Worm (Caenorhabditis elegans) whole organism, young adult: ENCODE data around the gene F45E10.2.

Experiments
- F23B12.7 ChIP-seq: sonication (generic microtip); optimal IDR thresholded peaks from 2 replicates; lab custom pipeline; 2017; ENCODE audit warnings: missing genetic modification characterization, mild to moderate bottlenecking, missing compliant biosample characterization, antibody characterized with exemption, moderate library complexity; ENCODE audit not compliant: insufficient read depth
- F33H1.4 ChIP-seq: fragments of 200-800 bp; sonication (Bioruptor generic); IDR thresholded peaks from 2 replicates; pipeline ENCODE4 v1.3.6; 2022; ENCODE audit warnings: missing genetic modification reagents, missing genetic modification characterization, missing compliant biosample characterization
- F39B2.1 ChIP-seq: fragments of 200-800 bp; sonication (Bioruptor generic); IDR thresholded peaks from 2 replicates; pipeline ENCODE4 v1.3.6; 2022; ENCODE audit warnings: missing genetic modification reagents, missing genetic modification characterization, missing compliant biosample characterization
- F52B5.7 ChIP-seq: sonication (generic microtip); optimal IDR thresholded peaks from 2 replicates; lab custom pipeline; 2016; ENCODE audit warnings: mild to moderate bottlenecking, missing genetic modification characterization, missing compliant biosample characterization
- F57A8.1 ChIP-seq: fragments of 200-800 bp; sonication (Bioruptor generic); optimal IDR thresholded peaks from 2 replicates; lab custom pipeline; 2018; ENCODE audit warnings: mild to moderate bottlenecking, missing genetic modification characterization, moderate library complexity, missing compliant biosample characterization
- K11D2.4 ChIP-seq: fragments of 200-800 bp; sonication (Bioruptor generic); IDR thresholded peaks from 2 replicates; pipeline ENCODE4 v1.3.6; 2022; ENCODE audit warnings: missing genetic modification reagents, missing genetic modification characterization, missing compliant biosample characterization
- K12H6.12 ChIP-seq: fragments of 200-800 bp; sonication (Bioruptor generic); optimal IDR thresholded peaks from 2 replicates; lab custom pipeline; 2018; ENCODE audit warnings: mild to moderate bottlenecking, missing genetic modification characterization, missing compliant biosample characterization
- Y53G8AR.9 ChIP-seq: fragments of 200-800 bp; sonication (Bioruptor generic); conservative IDR thresholded peaks from 2 replicates; pipeline ENCODE4 v1.3.6; 2022; ENCODE audit warnings: missing genetic modification reagents, missing genetic modification characterization, missing compliant biosample characterization
- aptf-2 ChIP-seq: fragments of 200-800 bp; sonication (Bioruptor generic); conservative IDR thresholded peaks from 2 replicates; pipeline ENCODE4 v1.3.6; 2022; ENCODE audit warnings: missing genetic modification reagents, missing genetic modification characterization, missing compliant biosample characterization
- aptf-3 ChIP-seq: fragments of 200-800 bp; sonication (Bioruptor generic); IDR thresholded peaks from 2 replicates; pipeline ENCODE4 v1.3.6; 2022; ENCODE audit warnings: missing genetic modification characterization, missing compliant biosample characterization
- athp-1 ChIP-seq: sonication (generic microtip); optimal IDR thresholded peaks from 2 replicates; lab custom pipeline; 2017; ENCODE audit warnings: mild to moderate bottlenecking, missing genetic modification characterization, missing compliant biosample characterization
- attf-5 ChIP-seq: fragments of 200-800 bp; sonication (Bioruptor generic); optimal IDR thresholded peaks from 2 replicates; lab custom pipeline; 2018; ENCODE audit warnings: mild to moderate bottlenecking, missing genetic modification characterization, missing compliant biosample characterization
- bed-1 ChIP-seq: fragments of 200-800 bp; sonication (Bioruptor generic); IDR thresholded peaks from 2 replicates; pipeline ENCODE4 v1.3.6; 2022; ENCODE audit warnings: missing genetic modification reagents, missing genetic modification characterization, missing compliant biosample characterization
- cebp-1 ChIP-seq, 2 experiments: fragments of 200-800 bp in 1 of 2; sonication (Bioruptor generic) in 1 of 2; sonication (generic microtip) in 1 of 2; IDR thresholded peaks in 1 of 2; optimal IDR thresholded peaks in 1 of 2; 2 replicates each; pipeline versions ENCODE4 v1.3.6 to Lab custom; 2017 to 2022; ENCODE audit warnings: missing compliant biosample characterization in 2 of 2, missing genetic modification characterization in 2 of 2, mild to moderate bottlenecking in 1 of 2, missing genetic modification reagents in 1 of 2, moderate library complexity in 1 of 2
- ceh-100 ChIP-seq: fragments of 200-800 bp; sonication (Bioruptor generic); IDR thresholded peaks from 2 replicates; pipeline ENCODE4 v1.3.6; 2022; ENCODE audit warnings: missing genetic modification reagents, missing genetic modification characterization, missing compliant biosample characterization
- ceh-27 ChIP-seq: fragments of 200-800 bp; sonication (Bioruptor generic); optimal IDR thresholded peaks from 2 replicates; lab custom pipeline; 2018; ENCODE audit warnings: mild to moderate bottlenecking, missing genetic modification characterization, moderate library complexity, missing compliant biosample characterization
- dox-1 ChIP-seq: fragments of 200-800 bp; sonication (Bioruptor generic); IDR thresholded peaks from 2 replicates; pipeline ENCODE4 v1.3.6; 2022; ENCODE audit warnings: missing genetic modification reagents, missing genetic modification characterization, missing compliant biosample characterization
- dpff-1 ChIP-seq: sonication (generic microtip); optimal IDR thresholded peaks from 2 replicates; lab custom pipeline; 2017; ENCODE audit warnings: mild to moderate bottlenecking, missing genetic modification characterization, missing compliant biosample characterization
- egl-44 ChIP-seq: fragments of 200-800 bp; sonication (Bioruptor generic); IDR thresholded peaks from 2 replicates; pipeline ENCODE4 v1.3.6; 2022; ENCODE audit warnings: missing genetic modification reagents, missing genetic modification characterization, missing compliant biosample characterization
- ets-4 ChIP-seq: fragments of 200-800 bp; sonication (Bioruptor generic); optimal IDR thresholded peaks from 2 replicates; lab custom pipeline; 2018; ENCODE audit warnings: mild to moderate bottlenecking, missing genetic modification characterization, missing compliant biosample characterization
- gei-17 ChIP-seq: fragments of 200-800 bp; sonication (Bioruptor generic); optimal IDR thresholded peaks from 2 replicates; lab custom pipeline; 2018; ENCODE audit warnings: mild to moderate bottlenecking, missing genetic modification characterization, missing compliant biosample characterization
- hmg-1.2 ChIP-seq: fragments of 200-800 bp; sonication (Bioruptor generic); IDR thresholded peaks from 2 replicates; pipeline ENCODE4 v1.3.6; 2022; ENCODE audit warnings: missing genetic modification reagents, missing genetic modification characterization, missing compliant biosample characterization
- let-607 ChIP-seq, 2 experiments: fragments of 200-800 bp in 1 of 2; sonication (Bioruptor generic) in 1 of 2; sonication (generic microtip) in 1 of 2; optimal IDR thresholded peaks; 2 replicates each; lab custom pipeline; 2016 to 2018; ENCODE audit warnings: mild to moderate bottlenecking in 2 of 2, missing compliant biosample characterization in 2 of 2, missing genetic modification characterization in 2 of 2, moderate library complexity in 2 of 2, missing genotype in 1 of 2
- lin-26 ChIP-seq: fragments of 200-800 bp; sonication (Bioruptor generic); IDR thresholded peaks from 2 replicates; pipeline ENCODE4 v1.3.6; 2022; ENCODE audit warnings: missing genetic modification reagents, missing genetic modification characterization, missing compliant biosample characterization
- lin-35 ChIP-seq, 3 experiments: fragments of 150-350 bp in 2 of 3; sonication (generic microtip) in 1 of 3; optimal IDR thresholded peaks; 2 replicates each; lab custom pipeline; 2014 to 2018; ENCODE audit warnings: missing biosample characterization in 3 of 3, missing genetic modification characterization in 3 of 3, missing genetic modification reagents in 3 of 3
- lin-54 ChIP-seq: fragments of 200-800 bp; sonication (Bioruptor generic); optimal IDR thresholded peaks from 2 replicates; lab custom pipeline; 2018; ENCODE audit warnings: mild to moderate bottlenecking, missing genetic modification characterization, missing compliant biosample characterization
- lir-1 ChIP-seq: fragments of 200-800 bp; sonication (Bioruptor generic); conservative IDR thresholded peaks from 2 replicates; pipeline ENCODE4 v1.3.6; 2022; ENCODE audit warnings: missing genetic modification reagents, missing genetic modification characterization, missing compliant biosample characterization
- madf-10 ChIP-seq: sonication (generic microtip); optimal IDR thresholded peaks from 2 replicates; lab custom pipeline; 2016; ENCODE audit warnings: mild to moderate bottlenecking, missing genetic modification characterization, missing compliant biosample characterization
- madf-3 ChIP-seq: fragments of 200-800 bp; sonication (Bioruptor generic); IDR thresholded peaks from 2 replicates; pipeline ENCODE4 v1.3.6; 2022; ENCODE audit warnings: missing genetic modification reagents, missing genetic modification characterization, missing compliant biosample characterization
- mcd-1 ChIP-seq: fragments of 200-800 bp; sonication (Bioruptor generic); IDR thresholded peaks from 2 replicates; pipeline ENCODE4 v1.3.6; 2022; ENCODE audit warnings: missing genetic modification reagents, missing genetic modification characterization, missing compliant biosample characterization
- nfya-1 ChIP-seq: sonication (generic microtip); optimal IDR thresholded peaks from 2 replicates; lab custom pipeline; 2017; ENCODE audit warnings: antibody characterized with exemption, missing compliant biosample characterization, missing genetic modification characterization, borderline replicate concordance; ENCODE audit not compliant: insufficient read depth
- nfya-2 ChIP-seq: fragments of 200-800 bp; sonication (Bioruptor generic); IDR thresholded peaks from 2 replicates; pipeline ENCODE4 v1.3.6; 2022; ENCODE audit warnings: missing genetic modification reagents, missing genetic modification characterization, missing compliant biosample characterization
- nhr-80 ChIP-seq: sonication (generic microtip); optimal IDR thresholded peaks from 2 replicates; lab custom pipeline; 2016; ENCODE audit warnings: missing genetic modification characterization, missing compliant biosample characterization
- pbrm-1 ChIP-seq: fragments of 200-800 bp; sonication (Bioruptor generic); IDR thresholded peaks from 2 replicates; pipeline ENCODE4 v1.3.6; 2022; ENCODE audit warnings: missing genetic modification reagents, missing genetic modification characterization, missing compliant biosample characterization
- pha-4 ChIP-seq: fragments of 150-350 bp; sonication (generic microtip); optimal IDR thresholded peaks from 2 replicates; lab custom pipeline; 2014; ENCODE audit warnings: missing biosample characterization, missing genetic modification reagents, missing genetic modification characterization
- rcor-1 ChIP-seq: fragments of 200-800 bp; sonication (Bioruptor generic); IDR thresholded peaks from 2 replicates; pipeline ENCODE4 v1.3.6; 2022; ENCODE audit warnings: missing genetic modification reagents, missing genetic modification characterization, missing compliant biosample characterization
- repo-1 ChIP-seq: sonication (generic microtip); optimal IDR thresholded peaks from 2 replicates; lab custom pipeline; 2017; ENCODE audit warnings: mild to moderate bottlenecking, missing genetic modification characterization, missing compliant biosample characterization
- snpc-1.1 ChIP-seq: sonication (generic microtip); optimal IDR thresholded peaks from 2 replicates; lab custom pipeline; 2017; ENCODE audit warnings: missing genetic modification characterization, mild to moderate bottlenecking, missing compliant biosample characterization, antibody characterized with exemption, moderate library complexity, missing genotype, missing genetic modification reagents; ENCODE audit not compliant: insufficient read depth
- snpc-1.3 ChIP-seq: sonication (generic microtip); optimal IDR thresholded peaks from 2 replicates; lab custom pipeline; 2017; ENCODE audit warnings: missing genetic modification characterization, mild to moderate bottlenecking, missing compliant biosample characterization, antibody characterized with exemption, moderate library complexity, missing genotype, missing genetic modification reagents; ENCODE audit not compliant: insufficient read depth
- sptf-2 ChIP-seq: fragments of 200-800 bp; sonication (Bioruptor generic); optimal IDR thresholded peaks from 2 replicates; lab custom pipeline; 2018; ENCODE audit warnings: mild to moderate bottlenecking, missing genetic modification characterization, missing compliant biosample characterization
- zfh-2 ChIP-seq: fragments of 200-800 bp; sonication (Bioruptor generic); conservative IDR thresholded peaks from 2 replicates; pipeline ENCODE4 v1.3.6; 2022; ENCODE audit warnings: missing genetic modification reagents, missing genetic modification characterization, missing compliant biosample characterization
- ztf-18 ChIP-seq: sonication (generic microtip); optimal IDR thresholded peaks from 2 replicates; lab custom pipeline; 2016; ENCODE audit warnings: missing genotype, mild to moderate bottlenecking, missing genetic modification characterization, missing compliant biosample characterization
- ztf-22 ChIP-seq: fragments of 200-800 bp; sonication (Bioruptor generic); optimal IDR thresholded peaks from 2 replicates; lab custom pipeline; 2018; ENCODE audit warnings: mild to moderate bottlenecking, missing genetic modification characterization, moderate library complexity, missing compliant biosample characterization
- ztf-26 ChIP-seq: sonication (generic microtip); optimal IDR thresholded peaks from 2 replicates; lab custom pipeline; 2017; ENCODE audit warnings: missing genetic modification characterization, missing compliant biosample characterization
- ztf-28 ChIP-seq: fragments of 200-800 bp; sonication (Bioruptor generic); IDR thresholded peaks from 2 replicates; pipeline ENCODE4 v1.3.6; 2022; ENCODE audit warnings: missing genetic modification reagents, missing genetic modification characterization, missing compliant biosample characterization
- ztf-6 ChIP-seq: fragments of 200-800 bp; sonication (Bioruptor generic); IDR thresholded peaks from 2 replicates; pipeline ENCODE4 v1.3.6; 2022; ENCODE audit warnings: missing genetic modification reagents, missing genetic modification characterization, missing compliant biosample characterization

F45E10.2 gene

ce11 chrII:11042878-11043331 is 12.2 kb downstream of the F45E10.2 start (continued):
- TF ChIP-seq nfya-1 (tag; lab: Kevin White, UChicago) (no peak), egl-44 (GFP tag; lab: Robert Waterston, UW) (0 out of 2 replicates have a peak, but pooled peaks have one; percentile 60), bed-1 (GFP tag; lab: Robert Waterston, UW) (no peak), Y53G8AR.9 (0 out of 2 replicates have a peak, but pooled peaks have one; percentile 50), madf-3 (GFP tag; lab: Robert Waterston, UW) (no peak), nfya-2 (GFP tag; lab: Robert Waterston, UW) (no peak), ets-4 (peak; percentile 16), snpc-1.3 (tag; lab: Kevin White, UChicago) (peak; percentile 21), pha-4 (tag; lab: Kevin White, UChicago) (no peak), F39B2.1 (no peak), let-607 (tag; optimal IDR thresholded peaks at IDR 0.05; lab: Kevin White, UChicago) (peak; percentile 9 to 14), dpff-1 (no peak), F33H1.4 (GFP tag; lab: Robert Waterston, UW) (no peak), lin-35 (GFP tag; optimal IDR thresholded peaks at IDR 0.05; lab: Kevin White, UChicago) (peak in 1 of 3 experiments; percentile 7), zfh-2 (GFP tag; lab: Robert Waterston, UW) (peak; percentile 96), mcd-1 (GFP tag; lab: Robert Waterston, UW) (peak; percentile 64), nhr-80 (tag; lab: Kevin White, UChicago) (peak; percentile 93), dox-1 (GFP tag; lab: Robert Waterston, UW) (peak; percentile 70), rcor-1 (GFP tag; lab: Robert Waterston, UW) (peak; percentile 23; the same call in 1 of the 2 replicates), hmg-1.2 (GFP tag; lab: Robert Waterston, UW) (peak; percentile 56), ztf-6 (no peak), cebp-1 (GFP tag; IDR thresholded peaks at IDR 0.05; lab: Robert Waterston, UW) (no peak), cebp-1 (tag; optimal IDR thresholded peaks at IDR 0.05; lab: Kevin White, UChicago) (peak; percentile 80), F52B5.7 (tag; lab: Kevin White, UChicago) (no peak), K12H6.12 (peak; percentile 74), sptf-2 (no peak), F57A8.1 (no peak), lin-54 (GFP tag; lab: Kevin White, UChicago) (peak; percentile 34), ztf-26 (peak; percentile 22), ceh-100 (no peak; the same call in 1 of the 2 replicates), F23B12.7 (tag; lab: Kevin White, UChicago) (peak; percentile 29), repo-1 (tag; lab: Kevin White, UChicago) (no peak), madf-10 (tag; lab: Kevin White, UChicago) (peak; percentile 26), aptf-2 (GFP tag; lab: Robert Waterston, UW) (no peak), lir-1 (GFP tag; lab: Robert Waterston, UW) (0 out of 2 replicates have a peak, but pooled peaks have one; percentile 24), ztf-22 (GFP tag; lab: Kevin White, UChicago) (peak; percentile 11), athp-1 (tag; lab: Kevin White, UChicago) (peak; percentile 14), pbrm-1 (0 out of 2 replicates have a peak, but pooled peaks have one; percentile 21), ztf-18 (tag; lab: Kevin White, UChicago) (peak; percentile 52), lin-26 (GFP tag; lab: Robert Waterston, UW) (no peak), gei-17 (GFP tag; lab: Kevin White, UChicago) (peak; percentile 5), ztf-28 (GFP tag; lab: Robert Waterston, UW) (no peak), K11D2.4 (GFP tag; lab: Robert Waterston, UW) (0 out of 2 replicates have a peak, but pooled peaks have one; percentile 40), snpc-1.1 (tag; lab: Kevin White, UChicago) (no peak), attf-5 (GFP tag; lab: Kevin White, UChicago) (peak; percentile 85), aptf-3 (GFP tag; lab: Robert Waterston, UW) (no peak), ceh-27 (GFP tag; lab: Kevin White, UChicago) (peak; percentile 66)
